Fruit fly (Drosophila melanogaster) Kc167 (cell line): Measurements from ENCODE around the gene CG3337.

Source experiments
- h ChIP-seq: fragments of >200 bp; optimal IDR thresholded peaks from 3 replicates; lab custom pipeline; 2018; ENCODE audit warnings: missing external identifiers
- insv ChIP-seq: fragments of >200 bp; optimal IDR thresholded peaks from 3 replicates; lab custom pipeline; 2018; ENCODE audit warnings: missing external identifiers
- psq ChIP-seq: fragments of >200 bp; optimal IDR thresholded peaks from 2 replicates; lab custom pipeline; 2017; ENCODE audit warnings: missing external identifiers
- ttk ChIP-seq: sonication (Bioruptor generic); optimal IDR thresholded peaks from 2 replicates; lab custom pipeline; 2017; ENCODE audit warnings: missing external identifiers

dm6 chr3R:21242318-21242717 is 18.9 kb upstream of the CG3337 start, which contains the start of gene CG5892:
- TF ChIP-seq h (lab: Kevin White, UChicago) (no peak), ttk (no peak), psq (lab: Kevin White, UChicago) (no peak), insv (lab: Kevin White, UChicago) (no peak)
